Fruit fly (Drosophila melanogaster) whole organism, adult: ENCODE data around the gene CG8668.

Experiments used
- CG11617 ChIP-seq: fragments of 200-800 bp; sonication (Bioruptor generic); optimal IDR thresholded peaks from 2 replicates; lab custom pipeline; 2017; ENCODE audit warnings: mild to moderate bottlenecking, missing biosample characterization, missing genetic modification reagents, missing genetic modification characterization
- CG12768 ChIP-seq: fragments of 200-800 bp; sonication (Bioruptor generic); optimal IDR thresholded peaks from 2 replicates; lab custom pipeline; 2017; ENCODE audit warnings: missing biosample characterization, missing genetic modification characterization, mild to moderate bottlenecking, moderate library complexity, missing genetic modification reagents
- CG14711 ChIP-seq: fragments of 200-800 bp; sonication (Bioruptor generic); optimal IDR thresholded peaks from 2 replicates; lab custom pipeline; 2018; ENCODE audit warnings: missing biosample characterization, mild to moderate bottlenecking, missing genetic modification characterization, moderate library complexity
- CG33017 ChIP-seq: fragments of 200-800 bp; sonication (Bioruptor generic); optimal IDR thresholded peaks from 2 replicates; lab custom pipeline; 2018; ENCODE audit warnings: missing biosample characterization, mild to moderate bottlenecking, missing genetic modification characterization, moderate library complexity
- CG5204 ChIP-seq: fragments of 200-800 bp; sonication (Bioruptor generic); optimal IDR thresholded peaks from 2 replicates; lab custom pipeline; 2016; ENCODE audit warnings: missing biosample characterization, missing genetic modification characterization
- CG7101 ChIP-seq: fragments of 200-800 bp; sonication (Bioruptor generic); optimal IDR thresholded peaks from 2 replicates; lab custom pipeline; 2018; ENCODE audit warnings: missing biosample characterization, mild to moderate bottlenecking, missing genetic modification characterization, moderate library complexity
- Clk ChIP-seq: fragments of 200-800 bp; sonication (Bioruptor generic); optimal IDR thresholded peaks from 2 replicates; lab custom pipeline; 2017; ENCODE audit warnings: missing biosample characterization, missing genetic modification characterization
- Mnt ChIP-seq: fragments of 200-800 bp; sonication (Bioruptor generic); optimal IDR thresholded peaks from 2 replicates; lab custom pipeline; 2016; ENCODE audit warnings: missing biosample characterization, mild to moderate bottlenecking, missing genetic modification characterization
- cic ChIP-seq: fragments of 200-800 bp; sonication (Bioruptor generic); optimal IDR thresholded peaks from 2 replicates; lab custom pipeline; 2017; ENCODE audit warnings: missing biosample characterization, mild to moderate bottlenecking, missing genetic modification characterization, moderate library complexity
- cnc ChIP-seq, 2 experiments: fragments of >200 bp; optimal IDR thresholded peaks; 2 replicates each; lab custom pipeline; 2017
- kay ChIP-seq: fragments of 200-800 bp; sonication (Bioruptor generic); peaks from one replicate; lab custom pipeline; 2016; ENCODE audit warnings: missing biosample characterization, missing genetic modification characterization, borderline replicate concordance
- ovo ChIP-seq: fragments of 200-800 bp; sonication (Bioruptor generic); optimal IDR thresholded peaks from 2 replicates; lab custom pipeline; 2016; ENCODE audit warnings: missing biosample characterization, missing genetic modification characterization
- pad ChIP-seq: fragments of 200-800 bp; sonication (Bioruptor generic); optimal IDR thresholded peaks from 3 replicates; lab custom pipeline; 2017; ENCODE audit warnings: missing biosample characterization, missing genetic modification characterization, mild to moderate bottlenecking, moderate library complexity, missing genetic modification reagents
- tj ChIP-seq: fragments of 200-800 bp; sonication (Bioruptor generic); optimal IDR thresholded peaks from 3 replicates; lab custom pipeline; 2017; ENCODE audit warnings: missing biosample characterization, mild to moderate bottlenecking, missing genetic modification characterization, moderate library complexity

- TF ChIP-seq CG14711 (no peak), CG7101 (tag; lab: Kevin White, UChicago) (no peak), cnc (optimal IDR thresholded peaks at IDR 0.05; lab: Kevin White, UChicago) (no peak), kay (no peak), CG11617 (GFP tag; lab: Kevin White, UChicago) (no peak), Mnt (GFP tag; lab: Kevin White, UChicago) (no peak), CG33017 (tag; lab: Kevin White, UChicago) (no peak), CG12768 (no peak), tj (GFP tag; lab: Kevin White, UChicago) (no peak), CG5204 (no peak), ovo (GFP tag; lab: Kevin White, UChicago) (no peak), cic (GFP tag; lab: Kevin White, UChicago) (no peak), Clk (no peak), pad (GFP tag; lab: Kevin White, UChicago) (no peak)
Observed at dm6 chr2L:8161994-8162306, 35.1 kb downstream of the CG8668 start.
